Worm (Caenorhabditis elegans): ENCODE measurements around the gene cyp-34A9.

Gene cyp-34A9

DNA sequence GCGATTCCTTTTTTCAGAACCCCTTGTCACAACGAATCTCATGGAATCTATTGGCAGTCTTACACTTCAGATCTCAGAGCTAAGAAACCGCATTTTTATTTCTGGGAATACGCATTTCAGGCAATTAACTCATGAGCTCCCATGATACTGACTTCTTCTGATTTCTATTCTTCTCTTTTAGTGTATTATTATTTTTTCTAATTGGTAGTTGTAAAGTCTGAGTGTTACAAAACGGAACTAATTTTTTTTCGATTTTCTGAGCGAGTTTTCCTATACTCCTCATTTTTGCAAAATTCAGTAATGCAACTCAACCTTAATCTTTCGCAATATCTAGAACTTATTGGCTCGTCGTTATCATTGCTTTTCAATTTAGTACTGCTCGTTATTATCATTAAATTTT, 4.0 kb upstream of the cyp-34A9 start, which contains the start of gene str-82:
str-82 (plus strand) TSS at position 301 of the 400 bp plus-strand sequence.
- TF ChIP-seq ceh-19 (GFP tag; optimal IDR thresholded peaks at IDR 0.05) (no peak), ceh-45 (GFP tag; IDR thresholded peaks at IDR 0.05) (no peak), lim-6 (tag; optimal IDR thresholded peaks at IDR 0.05) (no peak), C08G9.2 (tag; optimal IDR thresholded peaks at IDR 0.05) (no peak), madf-2 (tag; optimal IDR thresholded peaks at IDR 0.05) (no peak), unc-55 (GFP tag; optimal IDR thresholded peaks at IDR 0.05) (no peak), pha-4 (tag; optimal IDR thresholded peaks at IDR 0.05) (no peak), unc-3 (GFP tag; conservative IDR thresholded peaks at IDR 0.05) (no peak), unc-3 (tag; optimal IDR thresholded peaks at IDR 0.05) (no peak), ceh-22 (tag; optimal IDR thresholded peaks at IDR 0.05) (no peak), hlh-15 (tag; optimal IDR thresholded peaks at IDR 0.05) (no peak), ceh-9 (tag; optimal IDR thresholded peaks at IDR 0.05) (no peak), fkh-6 (tag; optimal IDR thresholded peaks at IDR 0.05) (no peak), C38D4.7 (GFP tag; optimal IDR thresholded peaks at IDR 0.05) (no peak), sox-4 (tag; optimal IDR thresholded peaks at IDR 0.05) (no peak)

ce11 chrV:3972846-3973245, 2.5 kb upstream of the cyp-34A9 start, which contains the start of gene cyp-34A10:
Gene cyp-34A10 (minus strand): TSS chrV:3972991.
- no peak for TF ChIP-seq mec-3 (tag; optimal IDR thresholded peaks at IDR 0.05; ENCODE audit: borderline replicate concordance)
- no peak for TF ChIP-seq ceh-34 (tag; optimal IDR thresholded peaks at IDR 0.05)
- no peak for TF ChIP-seq K02D7.2 (tag; optimal IDR thresholded peaks at IDR 0.05)
- no peak for TF ChIP-seq syd-9 (tag; optimal IDR thresholded peaks at IDR 0.05)
- no peak for TF ChIP-seq nhr-232 (tag; optimal IDR thresholded peaks at IDR 0.05)
- no peak for TF ChIP-seq eyg-1 (tag; optimal IDR thresholded peaks at IDR 0.05)

ce11 chrV:3969664-3970063, 676 bp downstream of the cyp-34A9 start:
- no peak for TF ChIP-seq nhr-232 (tag; optimal IDR thresholded peaks at IDR 0.05)
- no peak for TF ChIP-seq nfya-1 (tag; optimal IDR thresholded peaks at IDR 0.05)
- TF ChIP-seq ceh-14 (tag; optimal IDR thresholded peaks at IDR 0.05), result no peak
- no peak for TF ChIP-seq ceh-18 (tag; optimal IDR thresholded peaks at IDR 0.05)
- no peak for TF ChIP-seq ahr-1 (tag; optimal IDR thresholded peaks at IDR 0.05)
- TF ChIP-seq F13H6.1 (tag; optimal IDR thresholded peaks at IDR 0.05), result no peak
- no peak for TF ChIP-seq pha-2 (tag; optimal IDR thresholded peaks at IDR 0.05)
- TF ChIP-seq zip-5 (tag; optimal IDR thresholded peaks at IDR 0.05), result no peak
- no peak for TF ChIP-seq elt-4 (tag; optimal IDR thresholded peaks at IDR 0.05)
- TF ChIP-seq dmd-4 (tag; optimal IDR thresholded peaks at IDR 0.05; ENCODE audit: borderline replicate concordance), result no peak
- TF ChIP-seq pha-4 (tag; optimal IDR thresholded peaks at IDR 0.05), result no peak
- no peak for TF ChIP-seq lin-11 (tag; optimal IDR thresholded peaks at IDR 0.05)
- TF ChIP-seq fkh-6 (tag; optimal IDR thresholded peaks at IDR 0.05), result no peak
- TF ChIP-seq nhr-11 (tag; optimal IDR thresholded peaks at IDR 0.05), result no peak
- no peak for TF ChIP-seq gmeb-2 (tag; optimal IDR thresholded peaks at IDR 0.05)
- TF ChIP-seq ceh-2 (tag; optimal IDR thresholded peaks at IDR 0.05), result no peak

DNA sequence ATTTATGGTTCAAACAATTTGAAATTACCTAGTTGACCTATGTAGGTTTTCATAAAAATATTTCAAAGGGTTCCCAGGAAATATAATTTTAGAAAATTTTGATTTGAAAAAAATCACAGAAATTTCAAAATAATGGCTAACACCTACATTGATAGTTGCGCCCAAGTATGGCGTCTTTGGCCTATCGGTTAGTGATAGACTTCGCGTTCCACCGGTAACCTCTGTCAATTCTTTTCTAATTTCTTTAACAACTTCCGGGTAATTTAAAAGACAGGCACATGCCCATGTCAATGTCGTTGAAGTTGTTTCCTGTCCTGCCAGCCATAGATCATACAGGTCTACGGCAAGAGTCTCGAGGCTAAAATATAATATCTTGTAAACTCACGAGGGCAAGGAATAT, 1.4 kb downstream of the cyp-34A9 start:
- TF ChIP-seq hlh-8 (tag; optimal IDR thresholded peaks at IDR 0.05) (no peak), lin-11 (tag; optimal IDR thresholded peaks at IDR 0.05) (no peak), mec-3 (tag; optimal IDR thresholded peaks at IDR 0.05; ENCODE audit: borderline replicate concordance) (no peak), ceh-19 (GFP tag; optimal IDR thresholded peaks at IDR 0.05) (no peak), pag-3 (tag; optimal IDR thresholded peaks at IDR 0.05; ENCODE audit: borderline replicate concordance) (no peak)

DNA sequence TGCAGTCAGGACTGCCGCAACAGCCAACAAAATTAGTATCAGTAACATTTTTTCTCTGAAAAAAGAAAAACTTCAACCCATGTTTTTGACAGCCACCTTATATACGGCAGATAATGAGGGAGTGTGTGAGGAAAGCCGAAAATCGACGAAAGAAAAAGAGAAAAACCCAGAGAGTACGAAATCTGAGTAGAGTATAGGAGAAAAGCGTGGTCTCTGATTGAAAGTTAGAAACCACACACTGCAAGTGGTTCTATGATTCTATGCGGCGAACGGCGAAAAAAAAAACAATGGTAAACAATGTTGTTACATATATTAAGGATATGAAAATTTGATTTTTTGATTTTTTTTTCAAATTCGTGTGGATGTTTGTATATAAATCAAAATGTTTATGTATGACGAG, 2.6 kb downstream of the cyp-34A9 start, which contains the start of gene cyp-34A8:
cyp-34A8 (minus strand) TSS at position 62 of the 400 bp plus-strand sequence.
- TF ChIP-seq ref-2 (tag; optimal IDR thresholded peaks at IDR 0.05) (no peak), eyg-1 (tag; optimal IDR thresholded peaks at IDR 0.05) (no peak), che-1 (tag; optimal IDR thresholded peaks at IDR 0.05) (no peak), ttx-3 (tag; optimal IDR thresholded peaks at IDR 0.05) (no peak), K02D7.2 (tag; optimal IDR thresholded peaks at IDR 0.05) (no peak), ceh-30 (tag; optimal IDR thresholded peaks at IDR 0.05) (no peak), fkh-10 (GFP tag; optimal IDR thresholded peaks at IDR 0.05) (no peak)
